Fruit fly (Drosophila melanogaster): ENCODE measurements around the gene gpp.

DNA sequence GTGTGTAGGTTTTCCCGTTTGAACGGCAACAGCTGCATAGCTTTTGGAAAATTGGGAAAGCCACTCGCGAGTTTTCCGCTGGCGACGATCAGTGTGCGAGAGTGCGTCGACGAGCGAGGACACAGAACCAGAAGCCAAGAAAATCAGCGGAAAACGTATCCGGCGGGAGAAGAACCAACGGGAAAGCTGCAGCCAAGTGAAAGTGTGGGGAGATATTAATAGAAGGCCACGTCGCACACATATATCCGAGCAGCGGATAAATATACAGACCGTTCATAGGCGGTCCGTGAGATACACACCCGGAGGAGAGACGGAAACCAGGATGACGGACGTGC is 61.7 kb downstream of the gpp start, which contains the start of gene Neurochondrin:
- TF ChIP-seq ovo (GFP tag; optimal IDR thresholded peaks at IDR 0.05) (no peak), CG33017 (tag; optimal IDR thresholded peaks at IDR 0.05) (no peak), kay (GFP tag; ENCODE audit: borderline replicate concordance) (no peak)

Data from whole organism, adult.